Worm (Caenorhabditis elegans): Measurements from ENCODE around the gene enu-3.6.
A peak's percentile ranks its signal among the peaks of the same experiment; 100 is the strongest.

enu-3.6 gene

ce11 chrIII:10740518-10740917, 9.7 kb upstream of the enu-3.6 start, which contains the start of gene K01G5.8:
Gene K01G5.8 (minus strand): TSS chrIII:10740772.
- peak; percentile 50; the same call in 1 of the 2 replicates for TF ChIP-seq D2030.7 (GFP tag; IDR thresholded peaks at IDR 0.05)
- peak; percentile 20 for TF ChIP-seq efl-1 (GFP tag; optimal IDR thresholded peaks at IDR 0.05)
- no peak for TF ChIP-seq him-1 (tag; optimal IDR thresholded peaks at IDR 0.05)
- peak; percentile 61; the same call in 1 of the 2 replicates for TF ChIP-seq Y53G8AR.9 (GFP tag; conservative IDR thresholded peaks at IDR 0.05)
- 0 out of 2 replicates have a peak, but pooled peaks have one; percentile 38 for TF ChIP-seq ekl-4 (GFP tag; IDR thresholded peaks at IDR 0.05)
- TF ChIP-seq nhr-27 (tag; optimal IDR thresholded peaks at IDR 0.05), result peak; percentile 14
- no peak for TF ChIP-seq mel-28 (tag; optimal IDR thresholded peaks at IDR 0.05; ENCODE audit: borderline replicate concordance)
- TF ChIP-seq tlf-1 (GFP tag; optimal IDR thresholded peaks at IDR 0.05), result peak; percentile 46
- TF ChIP-seq T26A5.8 (tag; optimal IDR thresholded peaks at IDR 0.05), result no peak
- TF ChIP-seq lin-40 (tag; optimal IDR thresholded peaks at IDR 0.05), result no peak
- no peak; the same call in 1 of the 2 replicates for TF ChIP-seq cebp-1 (GFP tag; IDR thresholded peaks at IDR 0.05)
- TF ChIP-seq cebp-1 (tag; optimal IDR thresholded peaks at IDR 0.05), result peak; percentile 9
- no peak for TF ChIP-seq dpl-1 (GFP tag; optimal IDR thresholded peaks at IDR 0.05)
- no peak for TF ChIP-seq ceh-27 (GFP tag; optimal IDR thresholded peaks at IDR 0.05)
- peak; percentile 41; the same call in 1 of the 2 replicates for TF ChIP-seq lin-26 (GFP tag; IDR thresholded peaks at IDR 0.05)
- 0 out of 2 replicates have a peak, but pooled peaks have one; percentile 42 for TF ChIP-seq ceh-58 (GFP tag; IDR thresholded peaks at IDR 0.05)
- 0 out of 2 replicates have a peak, but pooled peaks have one; percentile 12 for TF ChIP-seq nfyb-1 (GFP tag; IDR thresholded peaks at IDR 0.05)
- peak; percentile 54 for TF ChIP-seq snpc-1.3 (tag; optimal IDR thresholded peaks at IDR 0.05; ENCODE audit: insufficient read depth)
- TF ChIP-seq F49E8.2 (tag; optimal IDR thresholded peaks at IDR 0.05; ENCODE audit: insufficient read depth), result peak; percentile 48
- no peak for TF ChIP-seq Y56A3A.18 (GFP tag; IDR thresholded peaks at IDR 0.05)
- TF ChIP-seq rcor-1 (GFP tag; IDR thresholded peaks at IDR 0.05), result 0 out of 2 replicates have a peak, but pooled peaks have one; percentile 29
- peak; percentile 67 for TF ChIP-seq madf-6 (GFP tag; IDR thresholded peaks at IDR 0.05)
- 0 out of 2 replicates have a peak, but pooled peaks have one; percentile 11 for TF ChIP-seq ceh-100 (GFP tag; IDR thresholded peaks at IDR 0.05)
- peak; percentile 28; the same call in 1 of the 2 replicates for TF ChIP-seq F33H1.4 (GFP tag; IDR thresholded peaks at IDR 0.05)
- TF ChIP-seq mcd-1 (GFP tag; IDR thresholded peaks at IDR 0.05), result peak; percentile 6; the same call in 1 of the 2 replicates
- TF ChIP-seq F39B2.1 (GFP tag; IDR thresholded peaks at IDR 0.05), result 0 out of 2 replicates have a peak, but pooled peaks have one; percentile 11
- TF ChIP-seq B0336.3 (GFP tag; IDR thresholded peaks at IDR 0.05), result peak; percentile 26; the same call in 1 of the 2 replicates
- TF ChIP-seq ama-1 (optimal IDR thresholded peaks at IDR 0.05), result peak; percentile 60
- TF ChIP-seq ama-1 (GFP tag; optimal IDR thresholded peaks at IDR 0.05), result peak in 1 of 2 experiments; percentile 10
- TF ChIP-seq snpc-1.1 (tag; optimal IDR thresholded peaks at IDR 0.05; ENCODE audit: insufficient read depth), result peak; percentile 29
- TF ChIP-seq lin-54 (GFP tag; optimal IDR thresholded peaks at IDR 0.05), result peak; percentile 39
- 0 out of 2 replicates have a peak, but pooled peaks have one; percentile 30 for TF ChIP-seq Y67H2A.10 (GFP tag; conservative IDR thresholded peaks at IDR 0.05)
- TF ChIP-seq ztf-25 (GFP tag; IDR thresholded peaks at IDR 0.05), result no peak
- peak; percentile 66 for TF ChIP-seq hsf-1 (GFP tag; IDR thresholded peaks at IDR 0.05)

- TF ChIP-seq Y53G8AR.9 (GFP tag; conservative IDR thresholded peaks at IDR 0.05) (peak; percentile 98), Y56A3A.18 (GFP tag; IDR thresholded peaks at IDR 0.05) (no peak), C17E4.6 (GFP tag; IDR thresholded peaks at IDR 0.05) (peak; percentile 95), lsy-27 (tag; optimal IDR thresholded peaks at IDR 0.05; ENCODE audit: borderline replicate concordance, insufficient read depth) (no peak), nhr-179 (tag; optimal IDR thresholded peaks at IDR 0.05) (no peak), madf-10 (tag; optimal IDR thresholded peaks at IDR 0.05) (peak; percentile 78), madf-6 (GFP tag; IDR thresholded peaks at IDR 0.05) (peak; percentile 100), F49E8.2 (tag; optimal IDR thresholded peaks at IDR 0.05; ENCODE audit: insufficient read depth) (peak; percentile 95), repo-1 (tag; optimal IDR thresholded peaks at IDR 0.05) (no peak), dox-1 (GFP tag; IDR thresholded peaks at IDR 0.05) (peak; percentile 99), tbp1 (GFP tag; optimal IDR thresholded peaks at IDR 0.05) (peak; percentile 76), lsl-1 (GFP tag; optimal IDR thresholded peaks at IDR 0.05) (peak; percentile 92), sdz-38 (tag; optimal IDR thresholded peaks at IDR 0.05) (no peak), efl-1 (GFP tag; optimal IDR thresholded peaks at IDR 0.05) (peak; percentile 100), nfya-2 (GFP tag; IDR thresholded peaks at IDR 0.05) (peak; percentile 56; the same call in 1 of the 2 replicates), Y53F4B.3 (GFP tag; IDR thresholded peaks at IDR 0.05) (peak; percentile 55), dpl-1 (GFP tag; optimal IDR thresholded peaks at IDR 0.05) (peak; percentile 99), attf-6 (GFP tag; IDR thresholded peaks at IDR 0.05) (peak; percentile 87), ceh-27 (GFP tag; optimal IDR thresholded peaks at IDR 0.05) (peak; percentile 69)
Measured at ce11 chrIII:10742382-10742860, 7.8 kb upstream of the enu-3.6 start, which contains the start of the genes tbb-1 and rib-2. Gene tbb-1 (minus strand): TSS chrIII:10742432. Gene rib-2 (plus strand): TSS chrIII:10742810.
